Worm (Caenorhabditis elegans) whole organism, young adult: ENCODE results near the gene C52A11.3.

Experiments
- F10E7.11 ChIP-seq: sonication (generic microtip); optimal IDR thresholded peaks from 2 replicates; lab custom pipeline; 2017; ENCODE audit warnings: mild to moderate bottlenecking, missing genetic modification characterization, moderate library complexity, missing compliant biosample characterization
- T07F8.4 ChIP-seq: sonication (generic microtip); optimal IDR thresholded peaks from 2 replicates; lab custom pipeline; 2016; ENCODE audit warnings: mild to moderate bottlenecking, missing genetic modification characterization, moderate library complexity, missing compliant biosample characterization
- ama-1 ChIP-seq, 3 experiments: fragments of 150-350 bp in 1 of 3; sonication (generic microtip) in 2 of 3; optimal IDR thresholded peaks; 2 replicates each; lab custom pipeline; 2014 to 2018; ENCODE audit warnings: missing biosample characterization in 2 of 3, missing genetic modification characterization in 2 of 3, missing genetic modification reagents in 2 of 3
- egrh-3 ChIP-seq: fragments of 200-800 bp; sonication (Bioruptor generic); IDR thresholded peaks from 2 replicates; pipeline ENCODE4 v1.3.6; 2022; ENCODE audit warnings: missing genetic modification reagents, missing genetic modification characterization, missing compliant biosample characterization
- snpc-4 ChIP-seq, 5 experiments: fragments of 150-350 bp in 1 of 5; sonication (generic microtip) in 4 of 5; optimal IDR thresholded peaks; 2 replicates each; lab custom pipeline; 2014 to 2018; ENCODE audit warnings: missing genetic modification characterization in 5 of 5, missing biosample characterization in 3 of 5, antibody characterized with exemption in 2 of 5, mild to moderate bottlenecking in 2 of 5, missing compliant biosample characterization in 2 of 5, missing genotype in 2 of 5, moderate library complexity in 2 of 5, missing genetic modification reagents in 1 of 5

ce11 chrII:10694713-10695112, 42.4 kb upstream of the C52A11.3 start, which contains the start of gene lgc-57:
- no peak for TF ChIP-seq snpc-4 (GFP tag; optimal IDR thresholded peaks at IDR 0.05; lab: Kevin White, UChicago)
- no peak for TF ChIP-seq snpc-4 (tag; optimal IDR thresholded peaks at IDR 0.05; lab: Kevin White, UChicago)
- TF ChIP-seq F10E7.11 (tag; lab: Kevin White, UChicago), result no peak
- no peak for TF ChIP-seq egrh-3 (GFP tag; lab: Robert Waterston, UW)
- no peak for TF ChIP-seq T07F8.4 (tag; lab: Kevin White, UChicago)
- no peak for TF ChIP-seq ama-1 (optimal IDR thresholded peaks at IDR 0.05; lab: Kevin White, UChicago)
- TF ChIP-seq ama-1 (GFP tag; optimal IDR thresholded peaks at IDR 0.05; lab: Kevin White, UChicago), result no peak
